Fruit fly (Drosophila melanogaster): ENCODE measurements around the gene CG11634.

dm6 chr2L:21879411-21879810 is 36.7 kb upstream of the CG11634 start:
- TF ChIP-seq toe (GFP tag; optimal IDR thresholded peaks at IDR 0.05) (no peak), kay (GFP tag; ENCODE audit: borderline replicate concordance) (no peak), CG11617 (GFP tag; optimal IDR thresholded peaks at IDR 0.05) (no peak), cic (GFP tag; optimal IDR thresholded peaks at IDR 0.05) (no peak)
